Fruit fly (Drosophila melanogaster) whole organism, adult: ENCODE data around the gene wrd.

Source experiments
- CG11617 ChIP-seq: fragments of 200-800 bp; sonication (Bioruptor generic); optimal IDR thresholded peaks from 2 replicates; lab custom pipeline; 2017; ENCODE audit warnings: mild to moderate bottlenecking, missing biosample characterization, missing genetic modification reagents, missing genetic modification characterization
- CG12768 ChIP-seq: fragments of 200-800 bp; sonication (Bioruptor generic); optimal IDR thresholded peaks from 2 replicates; lab custom pipeline; 2017; ENCODE audit warnings: missing biosample characterization, missing genetic modification characterization, mild to moderate bottlenecking, moderate library complexity, missing genetic modification reagents
- CG14711 ChIP-seq: fragments of 200-800 bp; sonication (Bioruptor generic); optimal IDR thresholded peaks from 2 replicates; lab custom pipeline; 2018; ENCODE audit warnings: missing biosample characterization, mild to moderate bottlenecking, missing genetic modification characterization, moderate library complexity
- CG1620 ChIP-seq: fragments of 200-800 bp; sonication (Bioruptor generic); optimal IDR thresholded peaks from 2 replicates; lab custom pipeline; 2016; ENCODE audit warnings: missing biosample characterization, missing genetic modification characterization
- CG33017 ChIP-seq: fragments of 200-800 bp; sonication (Bioruptor generic); optimal IDR thresholded peaks from 2 replicates; lab custom pipeline; 2018; ENCODE audit warnings: missing biosample characterization, mild to moderate bottlenecking, missing genetic modification characterization, moderate library complexity
- CG5204 ChIP-seq: fragments of 200-800 bp; sonication (Bioruptor generic); optimal IDR thresholded peaks from 2 replicates; lab custom pipeline; 2016; ENCODE audit warnings: missing biosample characterization, missing genetic modification characterization
- CG7045 ChIP-seq: fragments of 200-800 bp; sonication (Bioruptor generic); optimal IDR thresholded peaks from 2 replicates; lab custom pipeline; 2017; ENCODE audit warnings: missing biosample characterization, mild to moderate bottlenecking, missing genetic modification characterization
- CG7101 ChIP-seq: fragments of 200-800 bp; sonication (Bioruptor generic); optimal IDR thresholded peaks from 2 replicates; lab custom pipeline; 2018; ENCODE audit warnings: missing biosample characterization, mild to moderate bottlenecking, missing genetic modification characterization, moderate library complexity
- Clk ChIP-seq: fragments of 200-800 bp; sonication (Bioruptor generic); optimal IDR thresholded peaks from 2 replicates; lab custom pipeline; 2017; ENCODE audit warnings: missing biosample characterization, missing genetic modification characterization
- Crg-1 ChIP-seq: fragments of 200-800 bp; sonication (Bioruptor generic); optimal IDR thresholded peaks from 2 replicates; lab custom pipeline; 2016; ENCODE audit warnings: missing biosample characterization, missing genetic modification characterization
- Hr96 ChIP-seq: fragments of 200-800 bp; sonication (Bioruptor generic); optimal IDR thresholded peaks from 2 replicates; lab custom pipeline; 2016; ENCODE audit warnings: missing biosample characterization, missing genetic modification characterization
- Mnt ChIP-seq: fragments of 200-800 bp; sonication (Bioruptor generic); optimal IDR thresholded peaks from 2 replicates; lab custom pipeline; 2016; ENCODE audit warnings: missing biosample characterization, mild to moderate bottlenecking, missing genetic modification characterization
- bab1 ChIP-seq: fragments of 200-800 bp; sonication (Bioruptor generic); optimal IDR thresholded peaks from 3 replicates; lab custom pipeline; 2019; ENCODE audit warnings: missing biosample characterization, mild to moderate bottlenecking, missing genetic modification characterization, moderate library complexity
- cic ChIP-seq: fragments of 200-800 bp; sonication (Bioruptor generic); optimal IDR thresholded peaks from 2 replicates; lab custom pipeline; 2017; ENCODE audit warnings: missing biosample characterization, mild to moderate bottlenecking, missing genetic modification characterization, moderate library complexity
- cnc ChIP-seq, 2 experiments: fragments of >200 bp; optimal IDR thresholded peaks; 2 replicates each; lab custom pipeline; 2017
- kay ChIP-seq: fragments of 200-800 bp; sonication (Bioruptor generic); peaks from one replicate; lab custom pipeline; 2016; ENCODE audit warnings: missing biosample characterization, missing genetic modification characterization, borderline replicate concordance
- ovo ChIP-seq: fragments of 200-800 bp; sonication (Bioruptor generic); optimal IDR thresholded peaks from 2 replicates; lab custom pipeline; 2016; ENCODE audit warnings: missing biosample characterization, missing genetic modification characterization
- pad ChIP-seq: fragments of 200-800 bp; sonication (Bioruptor generic); optimal IDR thresholded peaks from 3 replicates; lab custom pipeline; 2017; ENCODE audit warnings: missing biosample characterization, missing genetic modification characterization, mild to moderate bottlenecking, moderate library complexity, missing genetic modification reagents
- tj ChIP-seq: fragments of 200-800 bp; sonication (Bioruptor generic); optimal IDR thresholded peaks from 3 replicates; lab custom pipeline; 2017; ENCODE audit warnings: missing biosample characterization, mild to moderate bottlenecking, missing genetic modification characterization, moderate library complexity
- toe ChIP-seq: fragments of 200-800 bp; sonication (Bioruptor generic); optimal IDR thresholded peaks from 2 replicates; lab custom pipeline; 2016; ENCODE audit warnings: missing biosample characterization, missing genetic modification characterization

The wrd gene

dm6 chr3R:18146629-18147028, 20.9 kb upstream of the wrd start:
- no peak for TF ChIP-seq toe (GFP tag; lab: Kevin White, UChicago)
- TF ChIP-seq ovo (GFP tag; lab: Kevin White, UChicago) = no peak
- no peak for TF ChIP-seq cic
- no peak for TF ChIP-seq CG5204
- TF ChIP-seq Clk (GFP tag; lab: Kevin White, UChicago) = no peak
- no peak for TF ChIP-seq kay (GFP tag; lab: Kevin White, UChicago)
- no peak for TF ChIP-seq tj (GFP tag; lab: Kevin White, UChicago)
- no peak for TF ChIP-seq CG7101 (tag; lab: Kevin White, UChicago)
- no peak for TF ChIP-seq bab1
- TF ChIP-seq Crg-1 (GFP tag; lab: Kevin White, UChicago) = no peak
- TF ChIP-seq CG14711 (tag; lab: Kevin White, UChicago) = no peak
- TF ChIP-seq Mnt (GFP tag; lab: Kevin White, UChicago) = no peak

- TF ChIP-seq cnc (optimal IDR thresholded peaks at IDR 0.05; lab: Kevin White, UChicago) (no peak), Clk (GFP tag; lab: Kevin White, UChicago) (no peak), cic (no peak), CG5204 (no peak), bab1 (no peak), tj (GFP tag; lab: Kevin White, UChicago) (no peak)
These were observed 15.7 kb upstream of the wrd start, which contains the start of gene CG14316 for dm6 chr3R:18151820-18152219. Gene CG14316 (plus strand): TSS chr3R:18152120.

- TF ChIP-seq CG7045 (GFP tag; lab: Kevin White, UChicago) (no peak), cic (no peak), cnc (optimal IDR thresholded peaks at IDR 0.05; lab: Kevin White, UChicago) (no peak)
These were observed 13.9 kb upstream of the wrd start for dm6 chr3R:18153698-18154097.

dm6 chr3R:18156608-18157007, 10.9 kb upstream of the wrd start:
- TF ChIP-seq CG12768 (GFP tag; lab: Kevin White, UChicago) (no peak), CG5204 (no peak), kay (GFP tag; lab: Kevin White, UChicago) (no peak), CG14711 (tag; lab: Kevin White, UChicago) (no peak), CG33017 (tag; lab: Kevin White, UChicago) (no peak), toe (GFP tag; lab: Kevin White, UChicago) (no peak), Hr96 (GFP tag; lab: Kevin White, UChicago) (no peak), CG7101 (tag; lab: Kevin White, UChicago) (no peak), CG1620 (GFP tag; lab: Kevin White, UChicago) (no peak)

DNA sequence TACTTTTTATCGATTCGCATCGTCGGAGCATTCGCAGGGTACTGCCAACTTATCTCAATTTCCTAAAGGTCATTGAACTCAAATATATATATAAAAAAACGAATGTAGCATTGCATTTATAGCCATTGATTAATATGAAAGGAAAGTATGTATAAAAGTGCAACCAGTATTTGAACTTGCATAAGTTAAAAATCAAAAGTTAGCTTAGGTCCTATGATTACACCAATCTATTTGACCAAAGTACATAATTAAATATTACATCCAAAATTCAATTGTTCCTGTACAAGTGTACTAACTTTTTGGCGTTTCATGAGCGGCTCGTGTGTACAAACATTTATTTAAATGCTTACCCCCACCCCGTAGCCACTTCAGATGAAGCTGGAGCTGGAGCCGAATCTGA, 10.1 kb upstream of the wrd start:
- TF ChIP-seq cic (no peak), tj (GFP tag; lab: Kevin White, UChicago) (no peak), pad (no peak), kay (GFP tag; lab: Kevin White, UChicago) (no peak), CG33017 (tag; lab: Kevin White, UChicago) (no peak), CG1620 (GFP tag; lab: Kevin White, UChicago) (no peak), cnc (optimal IDR thresholded peaks at IDR 0.05; lab: Kevin White, UChicago) (no peak), CG12768 (GFP tag; lab: Kevin White, UChicago) (no peak), Hr96 (GFP tag; lab: Kevin White, UChicago) (no peak)

dm6 chr3R:18158401-18158800, 9.2 kb upstream of the wrd start, which contains the start of gene CG14315:
Gene CG14315 (plus strand): TSS chr3R:18158701.
- no peak for TF ChIP-seq CG14711 (tag; lab: Kevin White, UChicago)
- no peak for TF ChIP-seq toe (GFP tag; lab: Kevin White, UChicago)
- TF ChIP-seq bab1 = no peak
- TF ChIP-seq tj (GFP tag; lab: Kevin White, UChicago) = no peak
- no peak for TF ChIP-seq pad
- no peak for TF ChIP-seq Hr96 (GFP tag; lab: Kevin White, UChicago)

dm6 chr3R:18160165-18160814, 7.3 kb upstream of the wrd start:
- TF ChIP-seq Hr96 (GFP tag; lab: Kevin White, UChicago) = no peak
- TF ChIP-seq CG33017 (tag; lab: Kevin White, UChicago) = no peak
- no peak for TF ChIP-seq tj (GFP tag; lab: Kevin White, UChicago)
- TF ChIP-seq cic = peak; percentile 82
- peak; percentile 92 for TF ChIP-seq pad

DNA sequence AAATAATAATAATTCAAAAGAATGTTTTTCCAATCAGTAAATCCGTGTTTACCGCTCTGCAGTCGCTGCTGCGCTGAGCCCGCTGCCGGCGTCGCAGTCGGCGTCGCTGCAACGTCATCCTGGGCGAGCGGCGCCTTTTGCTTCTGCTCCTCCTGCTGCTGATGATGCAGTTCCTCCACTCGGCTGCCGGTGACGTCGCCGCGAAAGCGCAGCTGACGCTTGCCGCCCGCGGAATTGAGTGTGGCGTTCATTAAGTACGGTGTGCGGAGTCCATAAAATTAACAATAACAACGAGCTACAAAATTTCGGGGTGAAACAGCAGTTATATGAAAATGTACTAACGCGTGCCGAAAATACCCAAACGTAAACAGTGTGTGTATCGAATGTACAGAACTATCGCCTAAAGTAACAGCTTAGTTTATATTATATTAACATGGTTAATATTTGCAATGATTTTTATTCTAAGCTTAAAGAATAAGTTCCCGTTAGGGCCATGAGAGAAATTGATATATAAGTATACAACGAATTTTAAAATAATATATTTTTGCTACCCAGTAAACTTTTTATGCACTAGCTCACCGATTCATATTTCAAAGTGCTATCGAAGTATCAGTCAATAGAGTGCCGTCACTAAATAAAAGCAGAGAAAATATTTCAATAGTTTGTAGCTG, 3.4 kb upstream of the wrd start, which contains the start of the genes CG7218 and Cbp20:
Gene CG7218 (minus strand): TSS at position 346 of the 671 bp plus-strand sequence.
Gene Cbp20 (plus strand): TSS at position 610 of the 671 bp plus-strand sequence.
- peak; percentile 32 for TF ChIP-seq Clk (GFP tag; lab: Kevin White, UChicago)
- TF ChIP-seq CG33017 (tag; lab: Kevin White, UChicago) = peak; percentile 69
- peak; percentile 79 for TF ChIP-seq CG5204
- peak; percentile 72 for TF ChIP-seq bab1
- peak; percentile 73 for TF ChIP-seq CG14711 (tag; lab: Kevin White, UChicago)
- TF ChIP-seq toe (GFP tag; lab: Kevin White, UChicago) = peak; percentile 75
- TF ChIP-seq Mnt (GFP tag; lab: Kevin White, UChicago) = peak; percentile 44
- TF ChIP-seq ovo (GFP tag; lab: Kevin White, UChicago) = peak; percentile 60
- peak; percentile 66 for TF ChIP-seq pad
- TF ChIP-seq CG11617 (GFP tag; lab: Kevin White, UChicago) = peak; percentile 70
- TF ChIP-seq CG7101 (tag; lab: Kevin White, UChicago) = peak; percentile 81
- TF ChIP-seq tj (GFP tag; lab: Kevin White, UChicago) = peak; percentile 68
- TF ChIP-seq CG12768 (GFP tag; lab: Kevin White, UChicago) = peak; percentile 84
- no peak for TF ChIP-seq cnc (optimal IDR thresholded peaks at IDR 0.05; lab: Kevin White, UChicago)
- TF ChIP-seq Crg-1 (GFP tag; lab: Kevin White, UChicago) = peak; percentile 82
- peak; percentile 80 for TF ChIP-seq CG1620 (GFP tag; lab: Kevin White, UChicago)
- peak; percentile 75 for TF ChIP-seq Hr96 (GFP tag; lab: Kevin White, UChicago)
- TF ChIP-seq cic = peak; percentile 13
- peak; percentile 66 for TF ChIP-seq CG7045 (GFP tag; lab: Kevin White, UChicago)
- TF ChIP-seq kay (GFP tag; lab: Kevin White, UChicago) = no peak
